Fruit fly (Drosophila melanogaster) whole organism, embryonic: ENCODE measurements around the gene CG5096.

ENCODE experiments used
- Antp ChIP-seq: fragments of 200-800 bp; sonication (Bioruptor generic); optimal IDR thresholded peaks from 3 replicates; lab custom pipeline; 2016; ENCODE audit warnings: missing biosample characterization, missing genetic modification characterization
- Atf3 ChIP-seq: fragments of 200-800 bp; sonication (Bioruptor generic); optimal IDR thresholded peaks from 3 replicates; lab custom pipeline; 2016; ENCODE audit warnings: missing biosample characterization, missing genetic modification characterization
- Bgb ChIP-seq: fragments of 200-800 bp; sonication (Bioruptor generic); IDR thresholded peaks from 2 replicates; pipeline ENCODE4 v1.3.6; 2022; ENCODE audit warnings: missing biosample characterization, missing genetic modification characterization; ENCODE audit not compliant: partially characterized antibody
- CG10654 ChIP-seq: fragments of 200-800 bp; sonication (Bioruptor generic); optimal IDR thresholded peaks from 2 replicates; lab custom pipeline; 2016; ENCODE audit warnings: missing biosample characterization, missing genetic modification characterization
- CG10979 ChIP-seq: fragments of 200-800 bp; sonication (Bioruptor generic); optimal IDR thresholded peaks from 2 replicates; lab custom pipeline; 2018; ENCODE audit warnings: missing biosample characterization, mild to moderate bottlenecking, missing genetic modification characterization, moderate library complexity
- CG12659 ChIP-seq: fragments of 200-800 bp; sonication (Bioruptor generic); optimal IDR thresholded peaks from 3 replicates; lab custom pipeline; 2017; ENCODE audit warnings: mild to moderate bottlenecking, missing biosample characterization, missing genetic modification reagents, missing genetic modification characterization
- CG12942 ChIP-seq: fragments of 200-800 bp; sonication (Bioruptor generic); optimal IDR thresholded peaks from 3 replicates; lab custom pipeline; 2016; ENCODE audit warnings: missing biosample characterization, missing genetic modification characterization
- CG13123 ChIP-seq: fragments of 200-800 bp; sonication (Bioruptor generic); optimal IDR thresholded peaks from 2 replicates; lab custom pipeline; 2016; ENCODE audit warnings: missing biosample characterization, missing genetic modification characterization
- CG14860 ChIP-seq: fragments of 200-800 bp; sonication (Bioruptor generic); IDR thresholded peaks from 3 replicates; pipeline ENCODE4 v1.3.6; 2022; ENCODE audit warnings: missing biosample characterization, missing genetic modification characterization; ENCODE audit not compliant: partially characterized antibody
- CG15269 ChIP-seq: fragments of 200-800 bp; sonication (Bioruptor generic); optimal IDR thresholded peaks from 2 replicates; lab custom pipeline; 2018; ENCODE audit warnings: missing biosample characterization, mild to moderate bottlenecking, missing genetic modification characterization, moderate library complexity
- CG17802 ChIP-seq: fragments of 200-800 bp; sonication (Bioruptor generic); optimal IDR thresholded peaks from 2 replicates; lab custom pipeline; 2018; ENCODE audit warnings: missing biosample characterization, mild to moderate bottlenecking, missing genetic modification characterization, moderate library complexity
- CG18599 ChIP-seq: fragments of 200-800 bp; sonication (Bioruptor generic); optimal IDR thresholded peaks from 3 replicates; lab custom pipeline; 2017; ENCODE audit warnings: missing biosample characterization, missing genetic modification characterization, mild to moderate bottlenecking, moderate library complexity, missing genetic modification reagents
- CG42726 ChIP-seq: fragments of 200-800 bp; sonication (Bioruptor generic); IDR thresholded peaks from 2 replicates; pipeline ENCODE4 v1.3.6; 2022; ENCODE audit warnings: missing biosample characterization, missing genetic modification characterization; ENCODE audit not compliant: partially characterized antibody
- CG4404 ChIP-seq: fragments of 200-800 bp; sonication (Bioruptor generic); IDR thresholded peaks from 2 replicates; pipeline ENCODE4 v1.3.6; 2022; ENCODE audit warnings: missing biosample characterization, missing genetic modification characterization
- CG6689 ChIP-seq: fragments of 200-800 bp; sonication (Bioruptor generic); IDR thresholded peaks from 2 replicates; pipeline ENCODE4 v1.3.6; 2022; ENCODE audit warnings: missing biosample characterization, missing genetic modification characterization
- CG7372 ChIP-seq: fragments of 200-800 bp; sonication (Bioruptor generic); IDR thresholded peaks from 2 replicates; pipeline ENCODE4 v1.3.6; 2022; ENCODE audit warnings: missing biosample characterization, missing genetic modification characterization
- CG9437 ChIP-seq: fragments of 200-800 bp; sonication (Bioruptor generic); optimal IDR thresholded peaks from 2 replicates; lab custom pipeline; 2018; ENCODE audit warnings: missing biosample characterization, mild to moderate bottlenecking, missing genetic modification characterization
- CG9609 ChIP-seq: fragments of 200-800 bp; sonication (Bioruptor generic); optimal IDR thresholded peaks from 3 replicates; lab custom pipeline; 2016; ENCODE audit warnings: missing biosample characterization, missing genetic modification characterization
- CG9817 ChIP-seq: fragments of 200-800 bp; sonication (Bioruptor generic); optimal IDR thresholded peaks from 2 replicates; lab custom pipeline; 2018; ENCODE audit warnings: missing biosample characterization, mild to moderate bottlenecking, missing genetic modification characterization, moderate library complexity
- Dad ChIP-seq: fragments of 200-800 bp; sonication (Bioruptor generic); optimal IDR thresholded peaks from 3 replicates; lab custom pipeline; 2016; ENCODE audit warnings: missing biosample characterization, missing genetic modification characterization
- Doc3 ChIP-seq: fragments of 200-800 bp; sonication (Bioruptor generic); IDR thresholded peaks from 3 replicates; pipeline ENCODE4 v1.3.6; 2022; ENCODE audit warnings: missing biosample characterization, missing genetic modification characterization; ENCODE audit not compliant: partially characterized antibody
- Fer2 ChIP-seq: fragments of 200-800 bp; sonication (Bioruptor generic); optimal IDR thresholded peaks from 2 replicates; lab custom pipeline; 2018; ENCODE audit warnings: missing biosample characterization, mild to moderate bottlenecking, missing genetic modification characterization, moderate library complexity
- H15 ChIP-seq: fragments of 200-800 bp; sonication (Bioruptor generic); IDR thresholded peaks from 3 replicates; pipeline ENCODE4 v1.3.6; 2022; ENCODE audit warnings: missing biosample characterization, missing genetic modification characterization
- Hsf ChIP-seq: fragments of 200-800 bp; sonication (Bioruptor generic); optimal IDR thresholded peaks from 3 replicates; lab custom pipeline; 2016; ENCODE audit warnings: missing biosample characterization, missing genetic modification characterization
- Lhr ChIP-seq: fragments of 200-800 bp; sonication (Bioruptor generic); optimal IDR thresholded peaks from 3 replicates; lab custom pipeline; 2017; ENCODE audit warnings: mild to moderate bottlenecking, missing biosample characterization, missing genetic modification reagents, missing genetic modification characterization
- Meics ChIP-seq: fragments of 200-800 bp; sonication (Bioruptor generic); optimal IDR thresholded peaks from 2 replicates; lab custom pipeline; 2017; ENCODE audit warnings: missing biosample characterization, mild to moderate bottlenecking, missing genetic modification characterization
- Mrtf ChIP-seq: fragments of 200-800 bp; sonication (Bioruptor generic); IDR thresholded peaks from 3 replicates; pipeline ENCODE4 v1.3.6; 2022; ENCODE audit warnings: missing biosample characterization, missing genetic modification characterization
- Myb ChIP-seq: fragments of 200-800 bp; sonication (Bioruptor generic); optimal IDR thresholded peaks from 2 replicates; lab custom pipeline; 2016; ENCODE audit warnings: missing biosample characterization, missing genetic modification characterization
- NK7.1 ChIP-seq: fragments of 200-800 bp; sonication (Bioruptor generic); optimal IDR thresholded peaks from 3 replicates; lab custom pipeline; 2016; ENCODE audit warnings: missing biosample characterization, missing genetic modification characterization
- Opbp ChIP-seq: fragments of 200-800 bp; sonication (Bioruptor generic); IDR thresholded peaks from 3 replicates; pipeline ENCODE4 v1.3.6; 2022; ENCODE audit warnings: missing biosample characterization, missing genetic modification characterization; ENCODE audit not compliant: partially characterized antibody
- Ravus ChIP-seq: fragments of 200-800 bp; sonication (Bioruptor generic); IDR thresholded peaks from 2 replicates; pipeline ENCODE4 v1.3.6; 2022; ENCODE audit warnings: missing biosample characterization, missing genetic modification characterization
- Sox100B ChIP-seq: fragments of 200-800 bp; sonication (Bioruptor generic); optimal IDR thresholded peaks from 3 replicates; lab custom pipeline; 2018; ENCODE audit warnings: missing biosample characterization, mild to moderate bottlenecking, missing genetic modification characterization
- TFAM ChIP-seq: fragments of 200-800 bp; sonication (Bioruptor generic); optimal IDR thresholded peaks from 2 replicates; lab custom pipeline; 2017; ENCODE audit warnings: missing biosample characterization, missing genetic modification characterization, inconsistent platforms
- YL-1 ChIP-seq: fragments of 200-800 bp; sonication (Bioruptor generic); optimal IDR thresholded peaks from 3 replicates; lab custom pipeline; 2017; ENCODE audit warnings: missing biosample characterization, mild to moderate bottlenecking, missing genetic modification characterization
- ato ChIP-seq: fragments of 200-800 bp; sonication (Bioruptor generic); IDR thresholded peaks from 2 replicates; pipeline ENCODE4 v1.3.6; 2022; ENCODE audit warnings: missing biosample characterization, missing genetic modification characterization; ENCODE audit not compliant: partially characterized antibody
- gfzf ChIP-seq: fragments of 200-800 bp; sonication (Bioruptor generic); optimal IDR thresholded peaks from 2 replicates; lab custom pipeline; 2016; ENCODE audit warnings: missing biosample characterization, mild to moderate bottlenecking, missing genetic modification characterization, moderate library complexity
- gt ChIP-seq: fragments of 200-800 bp; sonication (Bioruptor generic); IDR thresholded peaks from 2 replicates; pipeline ENCODE4 v1.3.6; 2022; ENCODE audit warnings: missing biosample characterization, missing genetic modification characterization
- lov ChIP-seq, 2 experiments: fragments of 200-800 bp in 1 of 2; fragments of >200 bp in 1 of 2; sonication (Bioruptor generic) in 1 of 2; IDR thresholded peaks in 1 of 2; optimal IDR thresholded peaks in 1 of 2; 2 replicates in 1 of 2; 3 replicates in 1 of 2; pipeline versions ENCODE4 v1.3.6 to Lab custom; 2017 to 2022; ENCODE audit warnings: missing biosample characterization in 1 of 2, missing genetic modification characterization in 1 of 2
- mam ChIP-seq: fragments of 200-800 bp; sonication (Bioruptor generic); optimal IDR thresholded peaks from 3 replicates; lab custom pipeline; 2016; ENCODE audit warnings: missing biosample characterization, missing genetic modification characterization
- nerfin-1 ChIP-seq: fragments of 200-800 bp; sonication (Bioruptor generic); optimal IDR thresholded peaks from 3 replicates; lab custom pipeline; 2019; ENCODE audit warnings: missing biosample characterization, mild to moderate bottlenecking, missing genetic modification characterization, moderate library complexity
- nerfin-2 ChIP-seq: fragments of 200-800 bp; sonication (Bioruptor generic); IDR thresholded peaks from 2 replicates; pipeline ENCODE4 v1.3.6; 2022; ENCODE audit warnings: missing biosample characterization, missing genetic modification characterization; ENCODE audit not compliant: partially characterized antibody
- onecut ChIP-seq: fragments of 200-800 bp; sonication (Bioruptor generic); IDR thresholded peaks from 2 replicates; pipeline ENCODE4 v1.3.6; 2022; ENCODE audit warnings: missing biosample characterization, missing genetic modification characterization
- pfk ChIP-seq: fragments of 200-800 bp; sonication (Bioruptor generic); optimal IDR thresholded peaks from 2 replicates; lab custom pipeline; 2018; ENCODE audit warnings: missing biosample characterization, mild to moderate bottlenecking, missing genetic modification characterization, moderate library complexity
- schlank ChIP-seq: fragments of 200-800 bp; sonication (Bioruptor generic); optimal IDR thresholded peaks from 2 replicates; lab custom pipeline; 2018; ENCODE audit warnings: missing biosample characterization, mild to moderate bottlenecking, missing genetic modification characterization
- sens ChIP-seq: fragments of 200-800 bp; sonication (Bioruptor generic); peaks from one replicate; lab custom pipeline; 2016; ENCODE audit warnings: missing biosample characterization, missing genetic modification characterization
- tll ChIP-seq, 2 experiments: fragments of 200-800 bp in 1 of 2; fragments of >200 bp in 1 of 2; sonication (Bioruptor generic) in 1 of 2; optimal IDR thresholded peaks; 2 replicates each; lab custom pipeline; 2017 to 2019; ENCODE audit warnings: missing biosample characterization in 2 of 2, missing genetic modification characterization in 2 of 2, mild to moderate bottlenecking in 1 of 2, moderate library complexity in 1 of 2
- trem ChIP-seq: fragments of 200-800 bp; optimal IDR thresholded peaks from 3 replicates; lab custom pipeline; 2019; ENCODE audit warnings: missing biosample characterization, mild to moderate bottlenecking, missing genetic modification characterization, moderate library complexity
- unpg ChIP-seq: fragments of 200-800 bp; sonication (Bioruptor generic); optimal IDR thresholded peaks from 3 replicates; lab custom pipeline; 2018; ENCODE audit warnings: missing biosample characterization, mild to moderate bottlenecking, missing genetic modification characterization, moderate library complexity

CG5096 gene

dm6 chr2L:10386208-10386805 lies 4.2 kb downstream of the CG5096 start, which contains the start of the genes Cdk1 and mRpS7 (continued):
- TF ChIP-seq CG12659 (peak; percentile 76), tll (GFP tag; optimal IDR thresholded peaks at IDR 0.05; lab: Kevin White, UChicago) (peak in 1 of 2 experiments; percentile 9), ato (GFP tag; lab: Robert Waterston, UW) (no peak), unpg (peak; percentile 79), sens (GFP tag; lab: Kevin White, UChicago) (peak; percentile 94), Doc3 (no peak), Ravus (no peak; the same call in 1 of the 2 replicates), gfzf (peak; percentile 26), Myb (GFP tag; lab: Kevin White, UChicago) (peak; percentile 40), CG6689 (GFP tag; lab: Robert Waterston, UW) (peak; percentile 78; the same call in 1 of the 2 replicates), H15 (GFP tag; lab: Robert Waterston, UW) (peak; percentile 47; the same call in 1 of the 3 replicates), CG15269 (peak; percentile 83), CG10654 (peak; percentile 46), CG17802 (tag; lab: Kevin White, UChicago) (peak; percentile 85), CG10979 (tag; lab: Kevin White, UChicago) (peak; percentile 70), CG14860 (GFP tag; lab: Robert Waterston, UW) (no peak), CG9817 (tag; lab: Kevin White, UChicago) (peak; percentile 68), Atf3 (peak; percentile 68), Hsf (GFP tag; lab: Kevin White, UChicago) (peak; percentile 79), CG42726 (no peak), Meics (peak; percentile 79), nerfin-1 (tag; lab: Kevin White, UChicago) (peak; percentile 51), CG18599 (GFP tag; lab: Kevin White, UChicago) (peak; percentile 75), nerfin-2 (no peak), trem (tag; lab: Kevin White, UChicago) (peak; percentile 61), Fer2 (tag; lab: Kevin White, UChicago) (peak; percentile 7), Dad (GFP tag; lab: Kevin White, UChicago) (peak; percentile 21), Antp (peak; percentile 43), YL-1 (GFP tag; lab: Kevin White, UChicago) (peak; percentile 26), NK7.1 (GFP tag; lab: Kevin White, UChicago) (no peak), CG4404 (GFP tag; lab: Robert Waterston, UW) (peak; percentile 48), pfk (GFP tag; lab: Kevin White, UChicago) (peak; percentile 90), Lhr (peak; percentile 45), onecut (GFP tag; lab: Robert Waterston, UW) (0 out of 2 replicates have a peak, but pooled peaks have one; percentile 12), gt (no peak), Sox100B (GFP tag; lab: Kevin White, UChicago) (peak; percentile 76), CG9437 (peak; percentile 80), CG9609 (GFP tag; lab: Kevin White, UChicago) (peak; percentile 53), CG13123 (GFP tag; lab: Kevin White, UChicago) (peak; percentile 46), TFAM (GFP tag; lab: Kevin White, UChicago) (no peak), CG7372 (GFP tag; lab: Robert Waterston, UW) (peak; percentile 65), schlank (tag; lab: Kevin White, UChicago) (no peak), CG12942 (GFP tag; lab: Kevin White, UChicago) (peak; percentile 62), Bgb (GFP tag; lab: Robert Waterston, UW) (no peak), mam (GFP tag; lab: Kevin White, UChicago) (peak; percentile 56), Opbp (GFP tag; lab: Robert Waterston, UW) (no peak), lov (optimal IDR thresholded peaks at IDR 0.05; lab: Kevin White, UChicago) (no peak), lov (GFP tag; IDR thresholded peaks at IDR 0.05; lab: Robert Waterston, UW) (no peak), Mrtf (GFP tag; lab: Robert Waterston, UW) (no peak; the same call in 2 of the 3 replicates)
